Fruit fly (Drosophila melanogaster) whole organism, embryonic: ENCODE results near the gene Cyp303a1.

Source experiments
- Atf6 ChIP-seq: fragments of 200-800 bp; sonication (Bioruptor generic); IDR thresholded peaks from 2 replicates; pipeline ENCODE4 v1.3.6; 2022; ENCODE audit warnings: missing biosample characterization, missing genetic modification characterization
- BEAF-32 ChIP-seq: fragments of 200-800 bp; sonication (Bioruptor generic); optimal IDR thresholded peaks from 3 replicates; lab custom pipeline; 2017; ENCODE audit warnings: missing biosample characterization, missing genetic modification characterization, mild to moderate bottlenecking, moderate library complexity, missing genetic modification reagents
- CG10431 ChIP-seq: fragments of 200-800 bp; sonication (Bioruptor generic); optimal IDR thresholded peaks from 3 replicates; lab custom pipeline; 2018; ENCODE audit warnings: missing biosample characterization, mild to moderate bottlenecking, missing genetic modification characterization
- CG10959 ChIP-seq: fragments of 200-800 bp; sonication (Bioruptor generic); IDR thresholded peaks from 2 replicates; pipeline ENCODE4 v1.3.6; 2022; ENCODE audit warnings: missing biosample characterization, missing genetic modification characterization
- CG10979 ChIP-seq: fragments of 200-800 bp; sonication (Bioruptor generic); optimal IDR thresholded peaks from 2 replicates; lab custom pipeline; 2018; ENCODE audit warnings: missing biosample characterization, mild to moderate bottlenecking, missing genetic modification characterization, moderate library complexity
- CG11560 ChIP-seq: fragments of 200-800 bp; sonication (Bioruptor generic); IDR thresholded peaks from 3 replicates; pipeline ENCODE4 v1.3.6; 2022; ENCODE audit warnings: missing biosample characterization, missing genetic modification characterization
- CG1233 ChIP-seq: fragments of 200-800 bp; sonication (Bioruptor generic); optimal IDR thresholded peaks from 4 replicates; lab custom pipeline; 2018; ENCODE audit warnings: missing biosample characterization, mild to moderate bottlenecking, missing genetic modification characterization
- CG12659 ChIP-seq: fragments of 200-800 bp; sonication (Bioruptor generic); optimal IDR thresholded peaks from 3 replicates; lab custom pipeline; 2017; ENCODE audit warnings: mild to moderate bottlenecking, missing biosample characterization, missing genetic modification reagents, missing genetic modification characterization
- CG12942 ChIP-seq: fragments of 200-800 bp; sonication (Bioruptor generic); optimal IDR thresholded peaks from 3 replicates; lab custom pipeline; 2016; ENCODE audit warnings: missing biosample characterization, missing genetic modification characterization
- CG17328 ChIP-seq: fragments of 200-800 bp; sonication (Bioruptor generic); IDR thresholded peaks from 2 replicates; pipeline ENCODE4 v1.3.6; 2022; ENCODE audit warnings: missing biosample characterization, missing genetic modification characterization
- CG17612 ChIP-seq: fragments of 200-800 bp; sonication (Bioruptor generic); IDR thresholded peaks from 2 replicates; pipeline ENCODE4 v1.3.6; 2022; ENCODE audit warnings: missing biosample characterization, missing genetic modification characterization
- CG2129 ChIP-seq: fragments of 200-800 bp; sonication (Bioruptor generic); IDR thresholded peaks from 2 replicates; pipeline ENCODE4 v1.3.6; 2022; ENCODE audit warnings: missing biosample characterization, missing genetic modification characterization; ENCODE audit not compliant: partially characterized antibody
- CG2712 ChIP-seq: fragments of 200-800 bp; optimal IDR thresholded peaks from 3 replicates; lab custom pipeline; 2019; ENCODE audit warnings: missing biosample characterization, mild to moderate bottlenecking, missing genetic modification characterization, moderate library complexity
- CG2889 ChIP-seq: fragments of 200-800 bp; sonication (Bioruptor generic); IDR thresholded peaks from 3 replicates; pipeline ENCODE4 v1.3.6; 2022; ENCODE audit warnings: missing biosample characterization, missing genetic modification characterization
- CG33213 ChIP-seq: fragments of 200-800 bp; sonication (Bioruptor generic); optimal IDR thresholded peaks from 3 replicates; lab custom pipeline; 2016; ENCODE audit warnings: missing biosample characterization, missing genetic modification characterization
- CG3995 ChIP-seq: fragments of 200-800 bp; sonication (Bioruptor generic); optimal IDR thresholded peaks from 3 replicates; lab custom pipeline; 2016; ENCODE audit warnings: missing biosample characterization, missing genetic modification characterization
- CG4707 ChIP-seq: fragments of 200-800 bp; sonication (Bioruptor generic); optimal IDR thresholded peaks from 2 replicates; lab custom pipeline; 2018; ENCODE audit warnings: missing biosample characterization, mild to moderate bottlenecking, missing genetic modification characterization, moderate library complexity
- CG7963 ChIP-seq: fragments of 200-800 bp; sonication (Bioruptor generic); IDR thresholded peaks from 3 replicates; pipeline ENCODE4 v1.3.6; 2022; ENCODE audit warnings: missing biosample characterization, missing genetic modification characterization; ENCODE audit not compliant: partially characterized antibody
- CG8290 ChIP-seq, 3 experiments: fragments of 200-800 bp; sonication (Bioruptor generic); optimal IDR thresholded peaks; 2 replicates each; lab custom pipeline; 2016 to 2019; ENCODE audit warnings: missing biosample characterization in 3 of 3, missing genetic modification characterization in 3 of 3, mild to moderate bottlenecking in 2 of 3, moderate library complexity in 1 of 3
- Dbx ChIP-seq: fragments of 200-800 bp; sonication (Bioruptor generic); IDR thresholded peaks from 3 replicates; pipeline ENCODE4 v1.3.6; 2022; ENCODE audit warnings: missing biosample characterization, missing genetic modification characterization
- Dip2 ChIP-seq: fragments of 200-800 bp; sonication (Bioruptor generic); IDR thresholded peaks from 2 replicates; pipeline ENCODE4 v1.3.6; 2022; ENCODE audit warnings: missing biosample characterization, missing genetic modification characterization
- Dip3 ChIP-seq: fragments of 200-800 bp; sonication (Bioruptor generic); optimal IDR thresholded peaks from 3 replicates; lab custom pipeline; 2016; ENCODE audit warnings: missing biosample characterization, missing genetic modification characterization
- Fer1 ChIP-seq: fragments of 200-800 bp; sonication (Bioruptor generic); optimal IDR thresholded peaks from 2 replicates; lab custom pipeline; 2017; ENCODE audit warnings: missing biosample characterization, mild to moderate bottlenecking, missing genetic modification characterization
- HLHmδ ChIP-seq: fragments of 200-800 bp; sonication (Bioruptor generic); optimal IDR thresholded peaks from 2 replicates; lab custom pipeline; 2018; ENCODE audit warnings: missing biosample characterization, mild to moderate bottlenecking, missing genetic modification characterization, moderate library complexity
- HmgD ChIP-seq: fragments of 200-800 bp; sonication (Bioruptor generic); optimal IDR thresholded peaks from 3 replicates; lab custom pipeline; 2016; ENCODE audit warnings: missing biosample characterization, missing genetic modification characterization
- Hmr ChIP-seq: fragments of 200-800 bp; sonication (Bioruptor generic); optimal IDR thresholded peaks from 3 replicates; lab custom pipeline; 2017; ENCODE audit warnings: mild to moderate bottlenecking, missing biosample characterization, missing genetic modification reagents, missing genetic modification characterization
- Myb ChIP-seq: fragments of 200-800 bp; sonication (Bioruptor generic); optimal IDR thresholded peaks from 2 replicates; lab custom pipeline; 2016; ENCODE audit warnings: missing biosample characterization, missing genetic modification characterization
- Oaz ChIP-seq: fragments of 200-800 bp; sonication (Bioruptor generic); IDR thresholded peaks from 2 replicates; pipeline ENCODE4 v1.3.6; 2022; ENCODE audit warnings: missing biosample characterization, missing genetic modification characterization
- Oli ChIP-seq: fragments of 200-800 bp; sonication (Bioruptor generic); optimal IDR thresholded peaks from 2 replicates; lab custom pipeline; 2018; ENCODE audit warnings: missing biosample characterization, mild to moderate bottlenecking, missing genetic modification characterization, moderate library complexity
- Stat92E ChIP-seq, 3 experiments: fragments of >200 bp in 2 of 3; fragments of 200-800 bp in 1 of 3; sonication (Bioruptor generic) in 1 of 3; optimal IDR thresholded peaks; 2 replicates each; lab custom pipeline; 2017 to 2019; ENCODE audit warnings: missing biosample characterization in 3 of 3, missing genetic modification characterization in 3 of 3, mild to moderate bottlenecking in 1 of 3, moderate library complexity in 1 of 3
- Trl ChIP-seq, 3 experiments: fragments of >200 bp in 2 of 3; fragments of 200-800 bp in 1 of 3; sonication (Bioruptor generic) in 1 of 3; optimal IDR thresholded peaks; 2 replicates in 1 of 3; 3 replicates in 2 of 3; lab custom pipeline; 2016 to 2017; ENCODE audit warnings: missing biosample characterization in 1 of 3, missing genetic modification characterization in 1 of 3
- amos ChIP-seq: fragments of 200-800 bp; sonication (Bioruptor generic); IDR thresholded peaks from 2 replicates; pipeline ENCODE4 v1.3.6; 2022; ENCODE audit warnings: missing biosample characterization, missing genetic modification characterization; ENCODE audit not compliant: partially characterized antibody
- ap ChIP-seq: fragments of 200-800 bp; sonication (Bioruptor generic); IDR thresholded peaks from 2 replicates; pipeline ENCODE4 v1.3.6; 2022; ENCODE audit warnings: missing biosample characterization, missing genetic modification characterization
- bcd ChIP-seq: fragments of 200-800 bp; sonication (Bioruptor generic); optimal IDR thresholded peaks from 2 replicates; lab custom pipeline; 2017; ENCODE audit warnings: missing biosample characterization, mild to moderate bottlenecking, missing genetic modification characterization
- btn ChIP-seq: fragments of 200-800 bp; sonication (Bioruptor generic); optimal IDR thresholded peaks from 2 replicates; lab custom pipeline; 2016; ENCODE audit warnings: missing biosample characterization, missing genetic modification characterization
- cg ChIP-seq: fragments of 200-800 bp; sonication (Bioruptor generic); optimal IDR thresholded peaks from 3 replicates; lab custom pipeline; 2019; ENCODE audit warnings: missing biosample characterization, mild to moderate bottlenecking, missing genetic modification characterization, moderate library complexity
- chinmo ChIP-seq: fragments of 200-800 bp; sonication (Bioruptor generic); IDR thresholded peaks from 4 replicates; pipeline ENCODE4 v1.3.6; 2022; ENCODE audit warnings: missing biosample characterization, missing genetic modification characterization; ENCODE audit not compliant: partially characterized antibody
- dan ChIP-seq: fragments of 200-800 bp; sonication (Bioruptor generic); IDR thresholded peaks from 2 replicates; pipeline ENCODE4 v1.3.6; 2022; ENCODE audit warnings: missing biosample characterization, missing genetic modification characterization
- eyg ChIP-seq: fragments of 200-800 bp; sonication (Bioruptor generic); optimal IDR thresholded peaks from 3 replicates; lab custom pipeline; 2016; ENCODE audit warnings: missing biosample characterization, missing genetic modification characterization
- fd64A ChIP-seq: fragments of 200-800 bp; sonication (Bioruptor generic); optimal IDR thresholded peaks from 3 replicates; lab custom pipeline; 2018; ENCODE audit warnings: missing biosample characterization, mild to moderate bottlenecking, missing genetic modification characterization
- fru ChIP-seq: fragments of >200 bp; optimal IDR thresholded peaks from 2 replicates; lab custom pipeline; 2017
- grn ChIP-seq: fragments of 200-800 bp; sonication (Bioruptor generic); optimal IDR thresholded peaks from 3 replicates; lab custom pipeline; 2017; ENCODE audit warnings: missing biosample characterization, missing genetic modification characterization
- gt ChIP-seq: fragments of 200-800 bp; sonication (Bioruptor generic); IDR thresholded peaks from 2 replicates; pipeline ENCODE4 v1.3.6; 2022; ENCODE audit warnings: missing biosample characterization, missing genetic modification characterization
- hkb ChIP-seq, 2 experiments: fragments of 200-800 bp in 1 of 2; fragments of >200 bp in 1 of 2; sonication (Bioruptor generic) in 1 of 2; IDR thresholded peaks in 1 of 2; optimal IDR thresholded peaks in 1 of 2; 2 replicates each; pipeline versions ENCODE4 v1.3.6 to Lab custom; 2017 to 2022; ENCODE audit warnings: missing biosample characterization in 1 of 2, missing genetic modification characterization in 1 of 2
- prd ChIP-seq, 3 experiments: fragments of >200 bp in 2 of 3; fragments of 200-800 bp in 1 of 3; sonication (Bioruptor generic) in 1 of 3; optimal IDR thresholded peaks in 2 of 3; IDR thresholded peaks in 1 of 3; 2 replicates in 2 of 3; 3 replicates in 1 of 3; pipeline versions ENCODE4 v1.3.6 to Lab custom; 2017 to 2022; ENCODE audit warnings: missing biosample characterization in 1 of 3, missing genetic modification characterization in 1 of 3
- sima ChIP-seq: fragments of 200-800 bp; sonication (Bioruptor generic); optimal IDR thresholded peaks from 2 replicates; lab custom pipeline; 2016; ENCODE audit warnings: missing biosample characterization, missing genetic modification characterization
- z ChIP-seq: fragments of 200-800 bp; sonication (Bioruptor generic); IDR thresholded peaks from 3 replicates; pipeline ENCODE4 v1.3.6; 2022; ENCODE audit warnings: missing biosample characterization, missing genetic modification characterization
- zen2 ChIP-seq: fragments of 200-800 bp; sonication (Bioruptor generic); IDR thresholded peaks from 3 replicates; pipeline ENCODE4 v1.3.6; 2022; ENCODE audit warnings: missing biosample characterization, missing genetic modification characterization; ENCODE audit not compliant: partially characterized antibody

Gene Cyp303a1

DNA sequence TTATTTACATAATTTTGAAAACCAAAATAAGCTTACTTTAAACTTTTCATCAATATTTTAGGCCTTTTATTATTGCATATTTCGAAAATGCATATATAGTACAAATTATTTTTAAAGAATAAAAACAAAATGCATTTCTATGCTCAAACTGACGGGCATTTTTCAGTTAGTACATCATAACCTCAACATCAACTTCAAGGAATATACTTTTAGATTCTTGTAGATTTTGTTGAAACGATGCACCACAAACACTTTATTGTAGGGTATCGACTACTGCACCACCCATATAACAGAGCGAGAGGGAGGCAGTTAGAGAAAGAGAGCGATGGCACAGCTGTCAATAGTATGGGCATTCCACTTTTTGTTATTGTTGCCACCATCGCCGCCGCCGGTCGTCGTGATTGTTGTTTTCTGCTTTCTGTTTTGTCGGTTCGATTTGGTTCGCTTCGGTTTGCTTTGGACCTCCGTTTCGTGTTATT, 14.2 kb upstream of the Cyp303a1 start (continued):
- TF ChIP-seq Dbx (GFP tag; lab: Robert Waterston, UW) (no peak), CG2129 (GFP tag; lab: Robert Waterston, UW) (no peak), ap (peak; percentile 71), Stat92E (GFP tag; optimal IDR thresholded peaks at IDR 0.05; lab: Kevin White, UChicago) (no peak), CG12942 (GFP tag; lab: Kevin White, UChicago) (peak; percentile 88), Dip2 (GFP tag; lab: Robert Waterston, UW) (peak; percentile 27; the same call in 1 of the 2 replicates), Oli (tag; lab: Kevin White, UChicago) (peak; percentile 97), HmgD (GFP tag; lab: Kevin White, UChicago) (no peak), zen2 (GFP tag; lab: Robert Waterston, UW) (no peak), CG10959 (GFP tag; lab: Robert Waterston, UW) (peak; percentile 33; the same call in 1 of the 2 replicates), CG7963 (GFP tag; lab: Robert Waterston, UW) (no peak), fru (no peak), Dip3 (GFP tag; lab: Kevin White, UChicago) (peak; percentile 54), gt (GFP tag; lab: Robert Waterston, UW) (0 out of 2 replicates have a peak, but pooled peaks have one; percentile 46), HLHmδ (GFP tag; lab: Kevin White, UChicago) (no peak), CG17328 (GFP tag; lab: Robert Waterston, UW) (peak; percentile 83), sima (GFP tag; lab: Kevin White, UChicago) (peak; percentile 51), CG33213 (peak; percentile 65), CG11560 (peak; percentile 27; the same call in 1 of the 3 replicates), eyg (GFP tag; lab: Kevin White, UChicago) (peak; percentile 68), Hmr (GFP tag; lab: Kevin White, UChicago) (peak; percentile 85), grn (peak; percentile 60), CG2889 (GFP tag; lab: Robert Waterston, UW) (no peak), Oaz (GFP tag; lab: Robert Waterston, UW) (peak; percentile 84), fd64A (GFP tag; lab: Kevin White, UChicago) (peak; percentile 81), hkb (optimal IDR thresholded peaks at IDR 0.05; lab: Kevin White, UChicago) (no peak), hkb (GFP tag; IDR thresholded peaks at IDR 0.05; lab: Robert Waterston, UW) (peak; percentile 83), Trl (optimal IDR thresholded peaks at IDR 0.05; lab: Kevin White, UChicago) (peak in 1 of 2 experiments; percentile 24), Trl (GFP tag; optimal IDR thresholded peaks at IDR 0.05; lab: Kevin White, UChicago) (peak; percentile 87), CG17612 (GFP tag; lab: Robert Waterston, UW) (no peak), prd (optimal IDR thresholded peaks at IDR 0.05; lab: Kevin White, UChicago) (no peak), prd (GFP tag; IDR thresholded peaks at IDR 0.05; lab: Robert Waterston, UW) (peak; percentile 80), CG2712 (peak; percentile 96), CG10431 (peak; percentile 76), Atf6 (peak; percentile 66), Fer1 (GFP tag; lab: Kevin White, UChicago) (peak; percentile 85), BEAF-32 (GFP tag; lab: Kevin White, UChicago) (no peak), dan (GFP tag; lab: Robert Waterston, UW) (no peak), amos (GFP tag; lab: Robert Waterston, UW) (peak; percentile 30; the same call in 1 of the 2 replicates), CG3995 (peak; percentile 41), cg (GFP tag; lab: Kevin White, UChicago) (peak; percentile 66), z (GFP tag; lab: Robert Waterston, UW) (no peak), CG12659 (peak; percentile 94), CG8290 (GFP tag; optimal IDR thresholded peaks at IDR 0.05; lab: Kevin White, UChicago) (peak; percentile 73), CG8290 (tag; optimal IDR thresholded peaks at IDR 0.05; lab: Kevin White, UChicago) (peak; percentile 64 to 75), Myb (GFP tag; lab: Kevin White, UChicago) (peak; percentile 46), btn (peak; percentile 67), CG1233 (GFP tag; lab: Kevin White, UChicago) (peak; percentile 88), chinmo (peak; percentile 89; the same call in 3 of the 4 replicates), CG4707 (GFP tag; lab: Kevin White, UChicago) (peak; percentile 75), bcd (peak; percentile 91), CG10979 (tag; lab: Kevin White, UChicago) (peak; percentile 95)
